Worm (Caenorhabditis elegans) whole organism, L3 larva: ENCODE measurements around the gene ctf-18.

Experiments
- ceh-16 ChIP-seq: sonication (generic microtip); optimal IDR thresholded peaks from 2 replicates; lab custom pipeline; 2017; ENCODE audit warnings: missing biosample characterization, missing genetic modification characterization
- unc-39 ChIP-seq: sonication (generic microtip); optimal IDR thresholded peaks from 4 replicates; lab custom pipeline; 2017; ENCODE audit warnings: missing biosample characterization, missing genetic modification characterization

ce11 chrIV:10144909-10145308, 18.5 kb upstream of the ctf-18 start:
- TF ChIP-seq ceh-16 (tag; lab: Kevin White, UChicago): no peak
- TF ChIP-seq unc-39 (tag; lab: Kevin White, UChicago): no peak
